Worm (Caenorhabditis elegans): ENCODE results near the gene Y75D11A.6.
"Not testable (repeated sequence)": the region's sequence is repeated elsewhere in the genome, so short reads cannot be mapped to it uniquely, and the experiment has no call there.

The Y75D11A.6 gene

DNA sequence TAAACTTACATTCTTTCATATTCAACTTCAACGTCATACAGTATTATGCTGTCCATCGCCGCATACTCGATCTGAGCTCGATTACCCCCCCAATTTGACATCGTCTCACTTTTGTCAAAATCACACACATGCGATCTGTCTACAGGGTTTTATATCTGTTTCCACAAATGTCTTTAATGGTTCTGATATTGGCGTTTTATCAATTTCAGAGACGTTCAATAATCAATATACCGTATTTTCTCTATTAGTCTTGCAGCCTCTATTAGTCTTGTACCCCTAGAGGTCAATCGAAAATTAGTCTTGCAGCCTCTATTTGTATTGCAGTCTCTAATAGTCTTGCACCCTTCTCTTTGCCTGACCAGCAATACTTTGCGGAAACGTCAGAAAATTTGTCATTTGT, at the start of gene Y75D11A.6:
Y75D11A.6 (minus strand) TSS at position 101 of the 400 bp plus-strand sequence.
- TF ChIP-seq gmeb-1, R02D3.7, lin-11 (tag; optimal IDR thresholded peaks at IDR 0.05): not testable (repeated sequence)

DNA sequence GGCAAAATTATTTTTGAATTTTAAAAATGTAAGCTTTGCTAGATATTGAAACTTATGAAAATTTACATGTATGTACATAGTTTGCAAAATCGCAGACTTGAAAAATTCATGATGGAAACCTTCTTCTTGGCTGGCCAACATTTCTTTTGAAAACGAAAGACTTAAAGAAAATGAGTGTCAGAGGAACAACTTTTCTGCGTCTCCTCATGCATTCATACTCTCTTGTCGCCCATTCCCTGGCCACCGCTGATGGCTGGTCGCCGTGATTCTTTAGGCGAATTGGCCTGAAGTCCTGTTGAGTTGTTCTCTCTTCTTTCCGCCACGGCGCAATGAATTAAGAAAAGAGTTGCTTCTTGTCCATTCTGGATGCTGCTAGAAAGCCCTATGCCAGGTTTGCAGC, 47.7 kb upstream of the Y75D11A.6 start:
- no peak for TF ChIP-seq unc-62 (GFP tag; optimal IDR thresholded peaks at IDR 0.05)
- TF ChIP-seq egl-27 (tag; optimal IDR thresholded peaks at IDR 0.05), result no peak
- TF ChIP-seq C34F6.9 (tag; optimal IDR thresholded peaks at IDR 0.05), result no peak

DNA sequence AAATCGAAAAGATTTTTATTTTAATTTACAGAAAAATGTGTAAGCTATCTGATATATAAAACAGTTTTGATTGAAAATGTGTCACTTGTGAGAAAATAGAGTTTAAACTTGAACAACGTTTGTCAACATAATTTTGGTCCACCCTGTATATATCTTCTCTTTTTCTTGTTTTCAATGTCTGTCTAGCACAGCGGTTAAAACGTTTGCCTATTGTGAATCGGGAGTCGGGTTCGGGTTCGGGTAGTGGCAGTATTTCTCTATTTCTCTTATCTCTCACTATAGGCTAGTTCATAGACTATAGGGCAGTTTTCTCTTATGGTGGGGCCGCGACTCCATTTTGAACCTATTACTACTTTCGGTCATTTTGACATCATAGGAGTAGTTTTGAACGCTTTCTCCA, 42.7 kb upstream of the Y75D11A.6 start:
- TF ChIP-seq ztf-11 (tag; optimal IDR thresholded peaks at IDR 0.05) (no peak), fos-1 (tag; optimal IDR thresholded peaks at IDR 0.05) (no peak), sem-4 (tag; optimal IDR thresholded peaks at IDR 0.05) (no peak), nhr-11 (tag; optimal IDR thresholded peaks at IDR 0.05) (no peak), blmp-1 (tag; optimal IDR thresholded peaks at IDR 0.05; ENCODE audit: insufficient read depth) (no peak), aly-2 (tag; optimal IDR thresholded peaks at IDR 0.05) (no peak), mab-5 (tag; optimal IDR thresholded peaks at IDR 0.05) (no peak), unc-55 (GFP tag; optimal IDR thresholded peaks at IDR 0.05) (no peak)

DNA sequence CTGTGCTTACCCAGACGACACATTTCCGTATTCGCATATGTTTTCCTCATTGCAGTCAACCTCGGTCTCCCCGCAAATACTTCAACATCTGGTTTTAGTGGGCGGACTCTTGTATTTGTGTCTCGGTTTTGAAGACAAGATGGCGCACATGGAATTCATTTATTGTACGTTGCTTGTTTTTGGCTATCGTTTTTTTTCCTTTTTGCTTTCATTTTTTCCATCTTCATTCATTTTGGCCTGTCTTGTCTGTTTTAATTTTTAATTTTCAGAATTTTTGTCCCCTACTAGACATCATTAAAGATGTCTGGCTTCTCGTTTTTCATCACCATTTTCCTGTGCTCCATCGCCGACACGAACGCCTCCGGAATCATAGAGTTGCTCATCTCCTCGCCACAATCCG, 38.2 kb upstream of the Y75D11A.6 start, which contains the start of gene arg-1:
arg-1 (plus strand) TSS at position 301 of the 400 bp plus-strand sequence.
- TF ChIP-seq ztf-11 (tag; optimal IDR thresholded peaks at IDR 0.05) (no peak), lin-13 (GFP tag; optimal IDR thresholded peaks at IDR 0.05) (no peak), peb-1 (tag; optimal IDR thresholded peaks at IDR 0.05) (no peak), mbf-1 (tag; optimal IDR thresholded peaks at IDR 0.05) (no peak), ceh-16 (tag; optimal IDR thresholded peaks at IDR 0.05) (no peak), elt-3 (tag; optimal IDR thresholded peaks at IDR 0.05) (no peak)

- no peak for TF ChIP-seq nhr-21 (tag; optimal IDR thresholded peaks at IDR 0.05)
- TF ChIP-seq elt-3 (tag; optimal IDR thresholded peaks at IDR 0.05), result no peak
- TF ChIP-seq gmeb-1 (tag; optimal IDR thresholded peaks at IDR 0.05), result no peak
- TF ChIP-seq sem-4 (tag; optimal IDR thresholded peaks at IDR 0.05), result no peak
Observed at ce11 chrX:1785692-1786091, 37.3 kb upstream of the Y75D11A.6 start.

ce11 chrX:1777988-1778387, 29.6 kb upstream of the Y75D11A.6 start, which contains the start of gene elc-2:
Gene elc-2 (minus strand): TSS chrX:1778088.
- TF ChIP-seq aly-2 (tag; optimal IDR thresholded peaks at IDR 0.05), result no peak
- TF ChIP-seq nhr-11 (tag; optimal IDR thresholded peaks at IDR 0.05), result no peak
- TF ChIP-seq egl-27 (tag; optimal IDR thresholded peaks at IDR 0.05), result no peak

DNA sequence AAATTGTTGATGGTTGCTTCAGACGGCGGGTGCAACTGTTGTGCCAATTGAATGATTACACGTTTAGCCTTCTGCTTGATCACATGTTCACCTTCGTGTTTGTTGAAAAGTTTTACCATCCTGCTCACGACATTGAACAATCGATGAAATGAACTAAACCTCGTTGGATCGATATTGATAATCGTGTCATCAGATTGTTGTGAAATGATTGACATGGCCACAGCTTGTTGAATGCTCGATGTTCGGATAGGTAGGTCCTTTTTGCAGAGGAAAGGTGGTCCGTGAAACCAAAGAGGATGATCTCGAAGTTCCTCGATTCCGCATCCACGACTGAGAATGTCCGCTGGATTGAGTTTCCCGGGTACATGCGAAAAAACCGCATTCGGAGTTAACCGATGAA, 21.3 kb upstream of the Y75D11A.6 start:
- TF ChIP-seq nhr-237 (tag; optimal IDR thresholded peaks at IDR 0.05) (no peak), nhr-10 (tag; optimal IDR thresholded peaks at IDR 0.05) (no peak), nhr-12 (tag; optimal IDR thresholded peaks at IDR 0.05) (no peak), elt-3 (tag; optimal IDR thresholded peaks at IDR 0.05) (no peak), nhr-25 (tag; optimal IDR thresholded peaks at IDR 0.05) (no peak), snpc-4 (tag; optimal IDR thresholded peaks at IDR 0.05) (no peak), lin-13 (GFP tag; optimal IDR thresholded peaks at IDR 0.05) (no peak), nhr-23 (tag; optimal IDR thresholded peaks at IDR 0.05) (no peak), aly-2 (tag; optimal IDR thresholded peaks at IDR 0.05) (no peak), fos-1 (tag; optimal IDR thresholded peaks at IDR 0.05) (no peak), mbf-1 (tag; optimal IDR thresholded peaks at IDR 0.05) (no peak), mdl-1 (tag; optimal IDR thresholded peaks at IDR 0.05) (no peak), dmd-4 (tag; optimal IDR thresholded peaks at IDR 0.05) (no peak), Y55F3AM.14 (GFP tag; optimal IDR thresholded peaks at IDR 0.05) (no peak), lin-39 (tag; optimal IDR thresholded peaks at IDR 0.05) (no peak), ama-1 (optimal IDR thresholded peaks at IDR 0.05) (no peak), ceh-16 (tag; optimal IDR thresholded peaks at IDR 0.05) (no peak), crh-2 (tag; optimal IDR thresholded peaks at IDR 0.05) (no peak), sem-4 (tag; optimal IDR thresholded peaks at IDR 0.05) (no peak), egl-27 (tag; optimal IDR thresholded peaks at IDR 0.05) (no peak)
